Worm (Caenorhabditis elegans): ENCODE measurements around the gene set-6.

The set-6 gene

ce11 chrX:11933547-11933946 is 40.9 kb downstream of the set-6 start (continued):
- TF ChIP-seq sea-2 (GFP tag; IDR thresholded peaks at IDR 0.05) (peak; percentile 82; the same call in 1 of the 2 replicates), unc-130 (GFP tag; optimal IDR thresholded peaks at IDR 0.05) (no peak), mel-28 (tag; optimal IDR thresholded peaks at IDR 0.05; ENCODE audit: borderline replicate concordance) (no peak), let-526 (GFP tag; IDR thresholded peaks at IDR 0.05) (no peak), ztf-6 (GFP tag; IDR thresholded peaks at IDR 0.05) (no peak), zfh-2 (GFP tag; conservative IDR thresholded peaks at IDR 0.05) (no peak), C17E4.6 (GFP tag; IDR thresholded peaks at IDR 0.05) (no peak), die-1 (tag; optimal IDR thresholded peaks at IDR 0.05) (peak; percentile 84), B0261.1 (tag; optimal IDR thresholded peaks at IDR 0.05) (peak; percentile 89), cebp-1 (GFP tag; IDR thresholded peaks at IDR 0.05) (0 out of 2 replicates have a peak, but pooled peaks have one; percentile 30), cebp-1 (tag; optimal IDR thresholded peaks at IDR 0.05) (no peak), hsf-1 (GFP tag; IDR thresholded peaks at IDR 0.05) (no peak), F57C9.4 (tag; optimal IDR thresholded peaks at IDR 0.05) (no peak), lin-35 (GFP tag; optimal IDR thresholded peaks at IDR 0.05) (no peak), mxl-1 (tag; optimal IDR thresholded peaks at IDR 0.05) (peak; percentile 85), dpff-1 (tag; optimal IDR thresholded peaks at IDR 0.05) (no peak), snpc-1.3 (tag; optimal IDR thresholded peaks at IDR 0.05; ENCODE audit: insufficient read depth) (peak; percentile 54), nhr-27 (tag; optimal IDR thresholded peaks at IDR 0.05) (no peak), tbp1 (GFP tag; optimal IDR thresholded peaks at IDR 0.05) (peak; percentile 94), aptf-2 (GFP tag; conservative IDR thresholded peaks at IDR 0.05) (no peak), ama-1 (optimal IDR thresholded peaks at IDR 0.05) (no peak), ama-1 (GFP tag; optimal IDR thresholded peaks at IDR 0.05) (peak in 1 of 2 experiments; percentile 25), lin-26 (GFP tag; IDR thresholded peaks at IDR 0.05) (no peak), madf-6 (GFP tag; IDR thresholded peaks at IDR 0.05) (no peak; the same call in 1 of the 2 replicates), sptf-2 (GFP tag; optimal IDR thresholded peaks at IDR 0.05) (peak; percentile 46), K12H6.12 (tag; optimal IDR thresholded peaks at IDR 0.05) (no peak), C06A6.2 (GFP tag; conservative IDR thresholded peaks at IDR 0.05) (no peak), tlf-1 (GFP tag; optimal IDR thresholded peaks at IDR 0.05) (no peak), hrde-1 (tag; optimal IDR thresholded peaks at IDR 0.05; ENCODE audit: borderline replicate concordance) (peak; percentile 17), xnd-1 (tag; optimal IDR thresholded peaks at IDR 0.05) (no peak), aptf-3 (GFP tag; IDR thresholded peaks at IDR 0.05) (no peak), egl-44 (GFP tag; IDR thresholded peaks at IDR 0.05) (peak; percentile 78; the same call in 1 of the 2 replicates), rpc-1 (optimal IDR thresholded peaks at IDR 0.05) (peak; percentile 71), rpc-1 (tag; optimal IDR thresholded peaks at IDR 0.05) (peak; percentile 93)

ce11 chrX:11931559-11931958 is 42.9 kb downstream of the set-6 start, which contains the start of gene dot-1.4:
TSS of gene dot-1.4 (minus strand) at chrX:11931659.
- TF ChIP-seq sea-2 (GFP tag; IDR thresholded peaks at IDR 0.05) = no peak
- TF ChIP-seq dox-1 (GFP tag; IDR thresholded peaks at IDR 0.05) = no peak
- TF ChIP-seq zfh-2 (GFP tag; conservative IDR thresholded peaks at IDR 0.05) = no peak
- TF ChIP-seq B0336.3 (GFP tag; IDR thresholded peaks at IDR 0.05) = no peak
- no peak for TF ChIP-seq snpc-3.4 (tag; optimal IDR thresholded peaks at IDR 0.05)
- TF ChIP-seq lag-1 (GFP tag; IDR thresholded peaks at IDR 0.05) = no peak
- no peak for TF ChIP-seq dpff-1 (tag; optimal IDR thresholded peaks at IDR 0.05)

- TF ChIP-seq snpc-4 (GFP tag; optimal IDR thresholded peaks at IDR 0.05) (no peak), snpc-4 (tag; optimal IDR thresholded peaks at IDR 0.05) (no peak), athp-1 (tag; optimal IDR thresholded peaks at IDR 0.05) (no peak), ztf-3 (GFP tag; optimal IDR thresholded peaks at IDR 0.05) (no peak), nhr-120 (GFP tag; IDR thresholded peaks at IDR 0.05) (no peak), sea-2 (GFP tag; IDR thresholded peaks at IDR 0.05) (no peak), snpc-1.1 (tag; optimal IDR thresholded peaks at IDR 0.05; ENCODE audit: insufficient read depth) (no peak), F49E8.2 (tag; optimal IDR thresholded peaks at IDR 0.05; ENCODE audit: insufficient read depth) (no peak), dpl-1 (GFP tag; optimal IDR thresholded peaks at IDR 0.05) (no peak), F57A8.1 (GFP tag; optimal IDR thresholded peaks at IDR 0.05) (no peak), cebp-1 (GFP tag; IDR thresholded peaks at IDR 0.05) (no peak), cebp-1 (tag; optimal IDR thresholded peaks at IDR 0.05) (no peak), tlf-1 (GFP tag; optimal IDR thresholded peaks at IDR 0.05) (no peak), Y79H2A.3 (GFP tag; conservative IDR thresholded peaks at IDR 0.05) (no peak)
Measured at ce11 chrX:11927585-11927984, 46.9 kb downstream of the set-6 start, which contains the start of gene F55G7.4. TSS of gene F55G7.4 (plus strand) at chrX:11927885.

All from whole organism, young adult.